Fruit fly (Drosophila melanogaster): Measurements from ENCODE around the gene CG31459.
A peak's percentile ranks its signal among the peaks of the same experiment; 100 is the strongest.

Gene CG31459

dm6 chr3R:19802508-19802907 lies 38.1 kb upstream of the CG31459 start:
- TF ChIP-seq CrebA (GFP tag; optimal IDR thresholded peaks at IDR 0.05; ENCODE audit: borderline replicate concordance), result peak; percentile 12
- TF ChIP-seq dsf (GFP tag; optimal IDR thresholded peaks at IDR 0.05; ENCODE audit: borderline replicate concordance), result no peak
- TF ChIP-seq pan (optimal IDR thresholded peaks at IDR 0.05), result no peak
- no peak for TF ChIP-seq Rel (GFP tag; optimal IDR thresholded peaks at IDR 0.05)
- TF ChIP-seq Rel (tag; optimal IDR thresholded peaks at IDR 0.05), result no peak

- TF ChIP-seq jim (GFP tag; optimal IDR thresholded peaks at IDR 0.05), result no peak
- no peak for TF ChIP-seq Dfd (GFP tag; optimal IDR thresholded peaks at IDR 0.05)
- no peak for TF ChIP-seq Rel (GFP tag; optimal IDR thresholded peaks at IDR 0.05)
- no peak for TF ChIP-seq Rel (tag; optimal IDR thresholded peaks at IDR 0.05)
- TF ChIP-seq CG9705 (GFP tag; optimal IDR thresholded peaks at IDR 0.05), result no peak
- TF ChIP-seq pan (optimal IDR thresholded peaks at IDR 0.05), result no peak
- no peak for TF ChIP-seq tai (GFP tag; optimal IDR thresholded peaks at IDR 0.05)
- TF ChIP-seq Myc (optimal IDR thresholded peaks at IDR 0.05), result no peak
- TF ChIP-seq sage (GFP tag; optimal IDR thresholded peaks at IDR 0.05), result no peak
- no peak for TF ChIP-seq Dif (GFP tag; optimal IDR thresholded peaks at IDR 0.05; ENCODE audit: partially characterized antibody)
- TF ChIP-seq fru (GFP tag; optimal IDR thresholded peaks at IDR 0.05), result no peak
- no peak for TF ChIP-seq lola (GFP tag; optimal IDR thresholded peaks at IDR 0.05)
Observed at dm6 chr3R:19803539-19803938, 37.1 kb upstream of the CG31459 start.

- TF ChIP-seq tai (GFP tag; optimal IDR thresholded peaks at IDR 0.05) (no peak), Mio (GFP tag; optimal IDR thresholded peaks at IDR 0.05) (no peak), brk (GFP tag; optimal IDR thresholded peaks at IDR 0.05) (no peak), jim (GFP tag; optimal IDR thresholded peaks at IDR 0.05) (no peak)
Observed at dm6 chr3R:19804905-19805304, 35.7 kb upstream of the CG31459 start.

dm6 chr3R:19807148-19807547 lies 33.5 kb upstream of the CG31459 start:
- TF ChIP-seq ey (GFP tag; optimal IDR thresholded peaks at IDR 0.05) (no peak), HLH106 (tag; optimal IDR thresholded peaks at IDR 0.05) (no peak), sage (GFP tag; optimal IDR thresholded peaks at IDR 0.05) (no peak), psq (GFP tag; optimal IDR thresholded peaks at IDR 0.05) (no peak), Hr78 (GFP tag; optimal IDR thresholded peaks at IDR 0.05) (no peak), Abd-B (GFP tag; optimal IDR thresholded peaks at IDR 0.05) (no peak), usp (GFP tag; optimal IDR thresholded peaks at IDR 0.05) (no peak), rgr (GFP tag; optimal IDR thresholded peaks at IDR 0.05) (no peak), dl (GFP tag; optimal IDR thresholded peaks at IDR 0.05; ENCODE audit: insufficient read depth in 1 of 2, partially characterized antibody in 2 of 2) (no peak), tai (GFP tag; optimal IDR thresholded peaks at IDR 0.05) (no peak), lola (GFP tag; optimal IDR thresholded peaks at IDR 0.05) (no peak), CG9705 (GFP tag; optimal IDR thresholded peaks at IDR 0.05) (no peak), CG32264 (GFP tag; optimal IDR thresholded peaks at IDR 0.05) (no peak), dmrt93B (GFP tag; optimal IDR thresholded peaks at IDR 0.05) (no peak), Vsx2 (GFP tag; optimal IDR thresholded peaks at IDR 0.05; ENCODE audit: partially characterized antibody) (no peak), brk (GFP tag; optimal IDR thresholded peaks at IDR 0.05) (no peak), jim (GFP tag; optimal IDR thresholded peaks at IDR 0.05) (no peak)

dm6 chr3R:19807745-19808429 lies 32.8 kb upstream of the CG31459 start:
- TF ChIP-seq Abd-B (GFP tag; optimal IDR thresholded peaks at IDR 0.05) (no peak), brk (GFP tag; optimal IDR thresholded peaks at IDR 0.05) (no peak), sv (GFP tag; optimal IDR thresholded peaks at IDR 0.05) (no peak), Hnf4 (GFP tag; optimal IDR thresholded peaks at IDR 0.05) (no peak), Myc (optimal IDR thresholded peaks at IDR 0.05) (no peak), OdsH (GFP tag; optimal IDR thresholded peaks at IDR 0.05) (no peak), CrebA (GFP tag; optimal IDR thresholded peaks at IDR 0.05; ENCODE audit: borderline replicate concordance) (no peak), Jra (GFP tag; optimal IDR thresholded peaks at IDR 0.05) (no peak), pan (optimal IDR thresholded peaks at IDR 0.05) (no peak), HLH106 (tag; optimal IDR thresholded peaks at IDR 0.05) (no peak), rgr (GFP tag; optimal IDR thresholded peaks at IDR 0.05) (no peak), GATAd (GFP tag; optimal IDR thresholded peaks at IDR 0.05) (no peak), h (GFP tag; optimal IDR thresholded peaks at IDR 0.05) (no peak), jim (GFP tag; optimal IDR thresholded peaks at IDR 0.05) (no peak), Dfd (GFP tag; optimal IDR thresholded peaks at IDR 0.05) (no peak), Vsx2 (GFP tag; optimal IDR thresholded peaks at IDR 0.05; ENCODE audit: partially characterized antibody) (no peak), sage (GFP tag; optimal IDR thresholded peaks at IDR 0.05) (no peak), CG32264 (GFP tag; optimal IDR thresholded peaks at IDR 0.05) (no peak), tai (GFP tag; optimal IDR thresholded peaks at IDR 0.05) (no peak), Mio (GFP tag; optimal IDR thresholded peaks at IDR 0.05) (no peak)
